Fruit fly (Drosophila melanogaster): Measurements from ENCODE around the gene Cpr67Fa2.

DNA sequence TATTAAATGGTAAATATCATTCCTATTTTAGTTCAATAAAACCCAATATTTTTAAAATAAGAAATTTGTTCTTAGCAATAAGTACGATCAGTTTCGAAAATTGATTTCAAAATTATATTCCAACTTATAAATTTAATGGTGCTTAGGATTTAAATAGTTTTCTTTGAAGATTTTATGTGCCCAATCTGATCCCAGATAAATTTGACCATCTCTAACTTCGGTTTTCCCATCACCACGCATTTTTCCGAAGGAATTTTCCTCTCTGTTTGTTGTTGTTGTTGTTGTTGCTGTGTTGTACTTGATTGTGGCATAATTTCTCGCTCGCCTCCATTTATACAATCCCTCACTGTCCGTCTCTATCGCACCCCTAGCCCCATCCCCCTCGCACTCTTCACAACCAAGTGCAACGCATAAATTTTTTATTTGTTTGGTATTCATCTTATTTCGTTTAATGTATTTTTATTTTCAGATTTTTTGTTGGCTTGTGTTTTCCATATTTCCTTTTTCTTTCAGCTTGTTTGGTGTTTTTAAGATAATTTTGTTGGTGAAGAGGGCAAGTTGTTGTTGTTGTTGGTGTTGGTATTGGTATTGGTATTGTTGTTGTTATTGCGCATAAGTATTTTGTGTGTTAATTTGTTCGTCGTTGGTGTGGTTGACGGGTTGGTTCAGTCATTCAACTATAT is 41.8 kb upstream of the Cpr67Fa2 start:
- TF ChIP-seq CG8478 (optimal IDR thresholded peaks at IDR 0.05) (no peak), CTCF (optimal IDR thresholded peaks at IDR 0.05) (no peak)
